Worm (Caenorhabditis elegans) whole organism, dauer: ENCODE data around the gene fbxc-15.
"Not testable (repeated sequence)": the region's sequence is repeated elsewhere in the genome, so short reads cannot be mapped to it uniquely, and the experiment has no call there.

Experiments used
- unc-62 ChIP-seq: sonication (generic microtip); optimal IDR thresholded peaks from 2 replicates; lab custom pipeline; 2017; ENCODE audit warnings: missing biosample characterization, missing genetic modification reagents, missing genetic modification characterization

Gene fbxc-15

ce11 chrII:973999-974398 lies 5.2 kb upstream of the fbxc-15 start, which contains the start of gene fbxc-14:
fbxc-14 (plus strand) TSS chrII:974299.
- TF ChIP-seq unc-62 (GFP tag; lab: Kevin White, UChicago): no peak

ce11 chrII:982842-983241 lies 3.6 kb downstream of the fbxc-15 start, which contains the start of gene srh-274:
srh-274 (plus strand) TSS chrII:983142.
- no peak for TF ChIP-seq unc-62 (GFP tag; lab: Kevin White, UChicago)

ce11 chrII:985703-986102 lies 6.5 kb downstream of the fbxc-15 start, which contains the start of gene fbxc-40:
fbxc-40 (plus strand) TSS chrII:986003.
- not testable (repeated sequence) for TF ChIP-seq unc-62 (GFP tag; lab: Kevin White, UChicago)

- no peak for TF ChIP-seq unc-62 (GFP tag; lab: Kevin White, UChicago)
Observed at ce11 chrII:988437-988836, 9.2 kb downstream of the fbxc-15 start, which contains the start of gene fbxc-39. fbxc-39 (plus strand) TSS chrII:988737.

- TF ChIP-seq unc-62 (GFP tag; lab: Kevin White, UChicago): no peak
Observed at ce11 chrII:991300-991699, 12.1 kb downstream of the fbxc-15 start, which contains the start of gene fbxc-42. fbxc-42 (plus strand) TSS chrII:991600.

ce11 chrII:994231-994630 lies 15.0 kb downstream of the fbxc-15 start, which contains the start of gene F45D11.7:
F45D11.7 (plus strand) TSS chrII:994531.
- TF ChIP-seq unc-62 (GFP tag; lab: Kevin White, UChicago): not testable (repeated sequence)

ce11 chrII:996112-996511 lies 16.9 kb downstream of the fbxc-15 start, which contains the start of gene F45D11.11:
F45D11.11 (minus strand) TSS chrII:996212.
- not testable (repeated sequence) for TF ChIP-seq unc-62 (GFP tag; lab: Kevin White, UChicago)

ce11 chrII:999493-999892 lies 20.3 kb downstream of the fbxc-15 start, which contains the start of gene fbxb-29:
fbxb-29 (minus strand) TSS chrII:999593.
- TF ChIP-seq unc-62 (GFP tag; lab: Kevin White, UChicago): no peak

ce11 chrII:1001351-1001750 lies 22.1 kb downstream of the fbxc-15 start, which contains the start of the genes fbxb-30 and F45D11.5:
fbxb-30 (minus strand) TSS chrII:1001451.
F45D11.5 (plus strand) TSS chrII:1001702.
- TF ChIP-seq unc-62 (GFP tag; lab: Kevin White, UChicago): no peak

- not testable (repeated sequence) for TF ChIP-seq unc-62 (GFP tag; lab: Kevin White, UChicago)
Observed at ce11 chrII:1006375-1006774, 27.2 kb downstream of the fbxc-15 start, which contains the start of gene F45D11.14. F45D11.14 (minus strand) TSS chrII:1006475.

ce11 chrII:1024684-1025083 lies 45.5 kb downstream of the fbxc-15 start, which contains the start of gene btb-11:
btb-11 (minus strand) TSS chrII:1024784.
- not testable (repeated sequence) for TF ChIP-seq unc-62 (GFP tag; lab: Kevin White, UChicago)

- no peak for TF ChIP-seq unc-62 (GFP tag; lab: Kevin White, UChicago)
Observed at ce11 chrII:1026670-1027069, 47.4 kb downstream of the fbxc-15 start, which contains the start of gene M01D1.12. M01D1.12 (plus strand) TSS chrII:1026970.

ce11 chrII:1028602-1029001 lies 49.4 kb downstream of the fbxc-15 start, which contains the start of gene math-34:
math-34 (plus strand) TSS chrII:1028972.
- TF ChIP-seq unc-62 (GFP tag; lab: Kevin White, UChicago): no peak
